Worm (Caenorhabditis elegans): ENCODE results near the gene Y57G11B.3.

Gene Y57G11B.3

ce11 chrIV:14525272-14526162 is 48.7 kb downstream of the Y57G11B.3 start:
- TF ChIP-seq B0336.3 (GFP tag; IDR thresholded peaks at IDR 0.05) (peak; percentile 52; the same call in 1 of the 2 replicates), ztf-25 (GFP tag; IDR thresholded peaks at IDR 0.05) (0 out of 2 replicates have a peak, but pooled peaks have one; percentile 25), D2030.7 (GFP tag; IDR thresholded peaks at IDR 0.05) (peak; percentile 97), nfyb-1 (GFP tag; IDR thresholded peaks at IDR 0.05) (peak; percentile 77), ekl-4 (GFP tag; IDR thresholded peaks at IDR 0.05) (peak; percentile 78), Y53F4B.3 (GFP tag; IDR thresholded peaks at IDR 0.05) (peak; percentile 43; the same call in 1 of the 2 replicates), madf-3 (GFP tag; IDR thresholded peaks at IDR 0.05) (peak; percentile 75; the same call in 1 of the 2 replicates), snpc-1.3 (tag; optimal IDR thresholded peaks at IDR 0.05; ENCODE audit: insufficient read depth) (peak; percentile 8), tbp1 (GFP tag; optimal IDR thresholded peaks at IDR 0.05) (peak; percentile 68), rcor-1 (GFP tag; IDR thresholded peaks at IDR 0.05) (peak; percentile 88), madf-8 (GFP tag; conservative IDR thresholded peaks at IDR 0.05) (peak; percentile 57), attf-6 (GFP tag; IDR thresholded peaks at IDR 0.05) (peak; percentile 100), madf-6 (GFP tag; IDR thresholded peaks at IDR 0.05) (peak; percentile 88), hsf-1 (GFP tag; IDR thresholded peaks at IDR 0.05) (peak; percentile 80), ceh-100 (GFP tag; IDR thresholded peaks at IDR 0.05) (peak; percentile 87), mcd-1 (GFP tag; IDR thresholded peaks at IDR 0.05) (peak; percentile 66), snpc-1.1 (tag; optimal IDR thresholded peaks at IDR 0.05; ENCODE audit: insufficient read depth) (peak; percentile 81), lin-54 (GFP tag; optimal IDR thresholded peaks at IDR 0.05) (peak; percentile 26), attf-3 (GFP tag; conservative IDR thresholded peaks at IDR 0.05) (peak; percentile 48; the same call in 1 of the 2 replicates), F33H1.4 (GFP tag; IDR thresholded peaks at IDR 0.05) (peak; percentile 63), B0019.2 (GFP tag; conservative IDR thresholded peaks at IDR 0.05) (peak; percentile 39; the same call in 1 of the 2 replicates), hmg-1.2 (GFP tag; IDR thresholded peaks at IDR 0.05) (peak; percentile 84), Y53G8AR.9 (GFP tag; conservative IDR thresholded peaks at IDR 0.05) (peak; percentile 86), hmg-20 (GFP tag; IDR thresholded peaks at IDR 0.05) (peak; percentile 56; the same call in 1 of the 2 replicates), F39B2.1 (GFP tag; IDR thresholded peaks at IDR 0.05) (0 out of 2 replicates have a peak, but pooled peaks have one; percentile 10), F49E8.2 (tag; optimal IDR thresholded peaks at IDR 0.05; ENCODE audit: insufficient read depth) (peak; percentile 18), Y56A3A.18 (GFP tag; IDR thresholded peaks at IDR 0.05) (peak; percentile 72), ceh-91 (GFP tag; IDR thresholded peaks at IDR 0.05) (peak; percentile 62; the same call in 1 of the 2 replicates), lsl-1 (GFP tag; optimal IDR thresholded peaks at IDR 0.05) (peak; percentile 44), snpc-4 (GFP tag; optimal IDR thresholded peaks at IDR 0.05) (peak; percentile 91), snpc-4 (tag; optimal IDR thresholded peaks at IDR 0.05) (peak; percentile 93 to 99 (median 94)), dox-1 (GFP tag; IDR thresholded peaks at IDR 0.05) (peak; percentile 86), nfya-2 (GFP tag; IDR thresholded peaks at IDR 0.05) (0 out of 2 replicates have a peak, but pooled peaks have one; percentile 55), C17E4.6 (GFP tag; IDR thresholded peaks at IDR 0.05) (peak; percentile 73; the same call in 1 of the 2 replicates), xnd-1 (tag; optimal IDR thresholded peaks at IDR 0.05) (peak; percentile 33), lir-1 (GFP tag; conservative IDR thresholded peaks at IDR 0.05) (0 out of 2 replicates have a peak, but pooled peaks have one; percentile 13), egrh-3 (GFP tag; IDR thresholded peaks at IDR 0.05) (peak; percentile 45; the same call in 1 of the 2 replicates), cebp-2 (GFP tag; IDR thresholded peaks at IDR 0.05) (peak; percentile 91; the same call in 1 of the 2 replicates), ztf-28 (GFP tag; IDR thresholded peaks at IDR 0.05) (peak; percentile 82; the same call in 1 of the 2 replicates), pbrm-1 (GFP tag; IDR thresholded peaks at IDR 0.05) (peak; percentile 99), snpc-3.4 (tag; optimal IDR thresholded peaks at IDR 0.05) (peak; percentile 16)
